Worm (Caenorhabditis elegans) whole organism, L2 larva: ENCODE data around the gene C26D10.3.

ENCODE experiments used
- blmp-1 ChIP-seq: sonication (generic microtip); optimal IDR thresholded peaks from 2 replicates; lab custom pipeline; 2017; ENCODE audit warnings: missing genetic modification characterization, mild to moderate bottlenecking, missing compliant biosample characterization, antibody characterized with exemption, moderate library complexity; ENCODE audit not compliant: insufficient read depth
- egl-27 ChIP-seq: sonication (generic microtip); optimal IDR thresholded peaks from 3 replicates; lab custom pipeline; 2017; ENCODE audit warnings: missing biosample characterization, missing genetic modification reagents, missing genetic modification characterization
- elt-3 ChIP-seq: sonication (generic microtip); optimal IDR thresholded peaks from 2 replicates; lab custom pipeline; 2017; ENCODE audit warnings: missing biosample characterization, missing genetic modification characterization
- lin-11 ChIP-seq: fragments of 150-350 bp; sonication (generic microtip); optimal IDR thresholded peaks from 2 replicates; lab custom pipeline; 2014; ENCODE audit warnings: missing biosample characterization, missing genetic modification characterization, inconsistent platforms, mixed read lengths
- lin-39 ChIP-seq: fragments of 150-350 bp; optimal IDR thresholded peaks from 2 replicates; lab custom pipeline; 2014; ENCODE audit warnings: missing biosample characterization, missing genetic modification reagents, missing genetic modification characterization
- mab-5 ChIP-seq: fragments of 150-350 bp; optimal IDR thresholded peaks from 2 replicates; lab custom pipeline; 2014; ENCODE audit warnings: missing biosample characterization, missing genetic modification characterization
- nhr-12 ChIP-seq: fragments of 150-350 bp; optimal IDR thresholded peaks from 2 replicates; lab custom pipeline; 2014; ENCODE audit warnings: missing biosample characterization, missing genetic modification characterization
- sem-4 ChIP-seq: fragments of 150-350 bp; optimal IDR thresholded peaks from 2 replicates; lab custom pipeline; 2014; ENCODE audit warnings: missing biosample characterization, missing genetic modification reagents, missing genetic modification characterization
- unc-62 ChIP-seq: fragments of 150-350 bp; optimal IDR thresholded peaks from 2 replicates; lab custom pipeline; 2014; ENCODE audit warnings: missing biosample characterization, missing genetic modification reagents, missing genetic modification characterization
- ztf-1 ChIP-seq: fragments of 200-800 bp; sonication (Bioruptor generic); conservative IDR thresholded peaks from 2 replicates; pipeline ENCODE4 v1.3.6; 2022; ENCODE audit warnings: missing genetic modification characterization, missing compliant biosample characterization

DNA sequence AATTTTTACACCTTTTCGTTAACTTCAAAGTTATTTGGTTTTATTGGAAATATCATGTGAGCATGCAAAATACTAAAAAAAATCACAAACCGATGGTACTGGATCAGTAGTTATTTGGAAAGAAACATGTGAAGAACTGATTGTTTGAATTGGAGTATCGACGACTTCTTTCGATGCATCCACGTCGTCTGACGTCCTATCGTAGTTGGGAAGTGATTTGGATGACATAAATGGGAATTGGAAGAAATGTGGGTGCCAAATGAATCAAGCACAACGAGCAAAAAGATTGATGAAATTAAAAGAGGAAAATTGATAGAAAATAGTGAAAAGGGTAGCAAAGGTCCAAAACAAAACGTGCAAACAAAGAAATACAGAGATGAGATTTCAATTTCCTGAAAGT, 3.9 kb upstream of the C26D10.3 start, which contains the start of gene shw-1:
- TF ChIP-seq unc-62 (no peak), mab-5 (no peak), lin-39 (tag; lab: Kevin White, UChicago) (no peak), lin-11 (no peak), ztf-1 (no peak), sem-4 (tag; lab: Kevin White, UChicago) (no peak), elt-3 (no peak), nhr-12 (no peak), egl-27 (tag; lab: Kevin White, UChicago) (no peak), blmp-1 (tag; lab: Kevin White, UChicago) (no peak)
